Worm (Caenorhabditis elegans) whole organism, L4 larva: ENCODE measurements around the gene ech-6.

Source experiments
- gei-8 ChIP-seq: fragments of 200-800 bp; sonication (Bioruptor generic); optimal IDR thresholded peaks from 2 replicates; lab custom pipeline; 2018; ENCODE audit warnings: mild to moderate bottlenecking, missing genetic modification characterization, missing compliant biosample characterization
- lin-13 ChIP-seq: fragments of 150-350 bp; optimal IDR thresholded peaks from 2 replicates; lab custom pipeline; 2014; ENCODE audit warnings: missing biosample characterization, missing genetic modification reagents, missing genetic modification characterization
- nhr-77 ChIP-seq: fragments of 150-350 bp; optimal IDR thresholded peaks from 2 replicates; lab custom pipeline; 2014; ENCODE audit warnings: missing biosample characterization, missing genetic modification characterization
- zip-11 ChIP-seq: fragments of 200-800 bp; sonication (Bioruptor generic); IDR thresholded peaks from 2 replicates; pipeline ENCODE4 v1.3.6; 2022; ENCODE audit warnings: missing genetic modification characterization, missing compliant biosample characterization

DNA sequence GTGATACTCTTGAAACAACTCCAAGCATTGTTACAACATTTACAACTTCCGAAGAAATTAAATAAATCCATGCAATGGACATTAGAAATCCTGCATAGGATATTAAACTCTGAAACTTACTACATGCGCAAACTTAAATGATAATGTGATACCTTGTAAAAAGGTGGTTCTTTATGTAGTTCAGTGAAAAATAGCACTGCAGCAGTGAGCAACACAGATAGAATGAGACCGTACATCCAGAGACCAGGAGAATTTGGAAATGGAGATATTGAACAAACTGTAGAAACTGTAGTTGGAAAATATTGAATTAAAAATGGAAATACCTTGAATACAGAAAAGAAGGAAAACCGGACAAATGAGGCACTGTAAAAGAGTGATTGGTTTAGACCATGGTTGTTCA lies 41.5 kb downstream of the ech-6 start:
- TF ChIP-seq lin-13 (GFP tag; lab: Kevin White, UChicago): no peak
- no peak for TF ChIP-seq zip-11 (GFP tag; lab: Robert Waterston, UW)
- TF ChIP-seq nhr-77 (tag; lab: Kevin White, UChicago): no peak
- TF ChIP-seq gei-8 (GFP tag; lab: Kevin White, UChicago): no peak
